Worm (Caenorhabditis elegans): ENCODE measurements around the gene F25E5.1.

ce11 chrV:7446965-7447364 is 18.7 kb upstream of the F25E5.1 start, which contains the start of gene F25E5.5:
- no peak for TF ChIP-seq lir-3 (tag; optimal IDR thresholded peaks at IDR 0.05)
- TF ChIP-seq ama-1 (optimal IDR thresholded peaks at IDR 0.05), result no peak
- no peak for TF ChIP-seq nhr-237 (tag; optimal IDR thresholded peaks at IDR 0.05)
- TF ChIP-seq ctbp-1 (GFP tag; IDR thresholded peaks at IDR 0.05), result no peak
- TF ChIP-seq dpl-1 (GFP tag; optimal IDR thresholded peaks at IDR 0.05), result no peak
- no peak for TF ChIP-seq snpc-4 (tag; optimal IDR thresholded peaks at IDR 0.05)
- no peak for TF ChIP-seq ceh-28 (tag; optimal IDR thresholded peaks at IDR 0.05)
- TF ChIP-seq vab-7 (GFP tag; IDR thresholded peaks at IDR 0.05), result no peak
